Worm (Caenorhabditis elegans): Measurements from ENCODE around the gene F35B3.4.

ce11 chrX:17034193-17034592 lies 13.4 kb upstream of the F35B3.4 start:
- TF ChIP-seq elt-4 (tag; optimal IDR thresholded peaks at IDR 0.05) = no peak
- TF ChIP-seq ama-1 (optimal IDR thresholded peaks at IDR 0.05) = no peak
